Worm (Caenorhabditis elegans) whole organism, L2 larva: Measurements from ENCODE around the gene ins-4.

ENCODE experiments used
- C34F6.9 ChIP-seq: fragments of 150-350 bp; optimal IDR thresholded peaks from 2 replicates; lab custom pipeline; 2014; ENCODE audit warnings: missing biosample characterization, missing genetic modification characterization
- F13H6.1 ChIP-seq: sonication (generic microtip); optimal IDR thresholded peaks from 2 replicates; lab custom pipeline; 2016; ENCODE audit warnings: missing genetic modification characterization, missing compliant biosample characterization
- R02D3.7 ChIP-seq: fragments of 150-350 bp; optimal IDR thresholded peaks from 2 replicates; lab custom pipeline; 2014; ENCODE audit warnings: missing biosample characterization, missing genetic modification characterization
- Y55F3AM.14 ChIP-seq: fragments of 200-800 bp; sonication (Bioruptor generic); optimal IDR thresholded peaks from 2 replicates; lab custom pipeline; 2018; ENCODE audit warnings: mild to moderate bottlenecking, missing genetic modification characterization, missing compliant biosample characterization
- ZK546.5 ChIP-seq: sonication (generic microtip); optimal IDR thresholded peaks from 2 replicates; lab custom pipeline; 2017; ENCODE audit warnings: missing biosample characterization, missing genetic modification characterization
- alr-1 ChIP-seq: fragments of 150-350 bp; optimal IDR thresholded peaks from 2 replicates; lab custom pipeline; 2014; ENCODE audit warnings: missing biosample characterization, missing genetic modification characterization
- ama-1 ChIP-seq: fragments of 150-350 bp; optimal IDR thresholded peaks from 2 replicates; lab custom pipeline; 2018; ENCODE audit warnings: inconsistent platforms
- ceh-16 ChIP-seq: fragments of 150-350 bp; optimal IDR thresholded peaks from 2 replicates; lab custom pipeline; 2014; ENCODE audit warnings: missing biosample characterization, missing genetic modification characterization
- crh-2 ChIP-seq: sonication (generic microtip); optimal IDR thresholded peaks from 2 replicates; lab custom pipeline; 2017; ENCODE audit warnings: missing biosample characterization, missing genetic modification characterization
- dmd-4 ChIP-seq: sonication (generic microtip); optimal IDR thresholded peaks from 2 replicates; lab custom pipeline; 2017; ENCODE audit warnings: missing biosample characterization, missing genetic modification characterization
- elt-1 ChIP-seq: fragments of 150-350 bp; optimal IDR thresholded peaks from 2 replicates; lab custom pipeline; 2014; ENCODE audit warnings: missing biosample characterization, missing genetic modification characterization
- fos-1 ChIP-seq: fragments of 150-350 bp; optimal IDR thresholded peaks from 2 replicates; lab custom pipeline; 2014; ENCODE audit warnings: missing biosample characterization, missing genetic modification characterization
- gmeb-1 ChIP-seq: fragments of 150-350 bp; optimal IDR thresholded peaks from 2 replicates; lab custom pipeline; 2014; ENCODE audit warnings: missing biosample characterization, missing genetic modification characterization
- lin-13 ChIP-seq: fragments of 150-350 bp; optimal IDR thresholded peaks from 2 replicates; lab custom pipeline; 2014; ENCODE audit warnings: missing biosample characterization, missing genetic modification reagents, missing genetic modification characterization
- lsy-2 ChIP-seq, 2 experiments: fragments of 150-350 bp in 1 of 2; sonication (generic microtip) in 1 of 2; optimal IDR thresholded peaks; 2 replicates each; lab custom pipeline; 2014 to 2017; ENCODE audit warnings: missing biosample characterization in 2 of 2, missing genetic modification characterization in 2 of 2
- mab-5 ChIP-seq: fragments of 150-350 bp; optimal IDR thresholded peaks from 2 replicates; lab custom pipeline; 2014; ENCODE audit warnings: missing biosample characterization, missing genetic modification characterization
- mbf-1 ChIP-seq: sonication (generic microtip); optimal IDR thresholded peaks from 2 replicates; lab custom pipeline; 2017; ENCODE audit warnings: missing biosample characterization, missing genetic modification characterization
- mdl-1 ChIP-seq, 2 experiments: fragments of 150-350 bp in 1 of 2; sonication (generic microtip) in 1 of 2; optimal IDR thresholded peaks; 2 replicates each; lab custom pipeline; 2017; ENCODE audit warnings: missing biosample characterization in 2 of 2, missing genetic modification characterization in 2 of 2
- nhr-11 ChIP-seq: fragments of 150-350 bp; optimal IDR thresholded peaks from 2 replicates; lab custom pipeline; 2014; ENCODE audit warnings: missing biosample characterization, missing genetic modification characterization
- nhr-12 ChIP-seq: fragments of 150-350 bp; optimal IDR thresholded peaks from 2 replicates; lab custom pipeline; 2014; ENCODE audit warnings: missing biosample characterization, missing genetic modification characterization
- nhr-129 ChIP-seq: fragments of 150-350 bp; optimal IDR thresholded peaks from 2 replicates; lab custom pipeline; 2014; ENCODE audit warnings: missing biosample characterization, missing genetic modification characterization
- nhr-23 ChIP-seq: fragments of 150-350 bp; optimal IDR thresholded peaks from 2 replicates; lab custom pipeline; 2014; ENCODE audit warnings: missing biosample characterization, missing genetic modification reagents, missing genetic modification characterization
- nhr-237 ChIP-seq: fragments of 150-350 bp; optimal IDR thresholded peaks from 2 replicates; lab custom pipeline; 2014; ENCODE audit warnings: missing biosample characterization, missing genetic modification characterization
- nhr-25 ChIP-seq: fragments of 150-350 bp; sonication (generic microtip); optimal IDR thresholded peaks from 3 replicates; lab custom pipeline; 2014; ENCODE audit warnings: missing biosample characterization, missing genetic modification characterization
- nhr-6 ChIP-seq: fragments of 150-350 bp; optimal IDR thresholded peaks from 2 replicates; lab custom pipeline; 2014; ENCODE audit warnings: missing biosample characterization, missing genetic modification characterization
- nhr-77 ChIP-seq: fragments of 150-350 bp; optimal IDR thresholded peaks from 2 replicates; lab custom pipeline; 2014; ENCODE audit warnings: missing biosample characterization, missing genetic modification characterization
- peb-1 ChIP-seq: fragments of 150-350 bp; optimal IDR thresholded peaks from 2 replicates; lab custom pipeline; 2014; ENCODE audit warnings: missing biosample characterization, missing genetic modification characterization
- sem-4 ChIP-seq: fragments of 150-350 bp; optimal IDR thresholded peaks from 2 replicates; lab custom pipeline; 2014; ENCODE audit warnings: missing biosample characterization, missing genetic modification reagents, missing genetic modification characterization
- skn-1 ChIP-seq: sonication (generic microtip); optimal IDR thresholded peaks from 2 replicates; lab custom pipeline; 2017; ENCODE audit warnings: missing biosample characterization, missing genetic modification characterization
- sma-9 ChIP-seq, 2 experiments: fragments of 150-350 bp in 1 of 2; sonication (generic microtip) in 1 of 2; optimal IDR thresholded peaks; 2 replicates each; lab custom pipeline; 2014 to 2016; ENCODE audit warnings: missing genetic modification characterization in 2 of 2, mild to moderate bottlenecking in 1 of 2, missing biosample characterization in 1 of 2, missing compliant biosample characterization in 1 of 2, missing genetic modification reagents in 1 of 2, moderate library complexity in 1 of 2
- snpc-4 ChIP-seq: fragments of 150-350 bp; optimal IDR thresholded peaks from 2 replicates; lab custom pipeline; 2014; ENCODE audit warnings: missing biosample characterization, missing genetic modification characterization
- unc-39 ChIP-seq: fragments of 150-350 bp; optimal IDR thresholded peaks from 2 replicates; lab custom pipeline; 2014; ENCODE audit warnings: missing biosample characterization, missing genetic modification characterization
- unc-55 ChIP-seq: fragments of 150-350 bp; sonication (generic microtip); optimal IDR thresholded peaks from 3 replicates; lab custom pipeline; 2014; ENCODE audit warnings: missing biosample characterization, missing genetic modification reagents, missing genetic modification characterization
- unc-62 ChIP-seq: fragments of 150-350 bp; optimal IDR thresholded peaks from 2 replicates; lab custom pipeline; 2014; ENCODE audit warnings: missing biosample characterization, missing genetic modification reagents, missing genetic modification characterization
- zag-1 ChIP-seq: fragments of 150-350 bp; optimal IDR thresholded peaks from 2 replicates; lab custom pipeline; 2014; ENCODE audit warnings: missing biosample characterization, missing genetic modification characterization
- ztf-11 ChIP-seq: sonication (generic microtip); optimal IDR thresholded peaks from 2 replicates; lab custom pipeline; 2017; ENCODE audit warnings: missing biosample characterization, missing genetic modification characterization

ins-4 gene

ce11 chrII:5950657-5951056 lies 45.5 kb upstream of the ins-4 start:
- no peak for TF ChIP-seq Y55F3AM.14 (GFP tag; lab: Kevin White, UChicago)
- no peak for TF ChIP-seq alr-1 (tag; lab: Kevin White, UChicago)
- no peak for TF ChIP-seq nhr-129 (tag; lab: Kevin White, UChicago)
- TF ChIP-seq lin-13 (GFP tag; lab: Kevin White, UChicago) = no peak
- no peak for TF ChIP-seq mdl-1 (tag; optimal IDR thresholded peaks at IDR 0.05; lab: Kevin White, UChicago)
- no peak for TF ChIP-seq gmeb-1
- TF ChIP-seq, all 48 proteins: peak for 0

DNA sequence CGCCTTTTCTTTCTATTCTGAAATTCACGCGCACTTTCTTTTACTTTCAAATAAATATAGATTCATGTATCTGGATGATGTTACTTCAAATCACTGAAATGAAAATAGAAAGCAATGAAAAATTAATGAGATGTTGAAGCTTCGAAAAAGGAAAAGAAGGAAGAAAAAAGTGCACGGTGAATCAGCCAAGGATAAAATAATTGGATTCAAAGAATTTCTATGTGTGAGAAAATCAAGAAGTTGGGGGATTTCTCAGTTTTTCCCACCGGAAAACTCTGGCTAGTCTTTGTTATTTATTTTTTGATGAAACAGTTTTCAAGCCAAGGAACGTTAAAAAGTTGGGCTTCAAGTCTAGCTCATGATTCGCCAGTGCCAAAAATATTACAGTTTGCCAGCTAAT lies 44.4 kb upstream of the ins-4 start:
- TF ChIP-seq ceh-16 (tag; lab: Kevin White, UChicago) = no peak
- TF ChIP-seq sem-4 (tag; lab: Kevin White, UChicago) = no peak
- no peak for TF ChIP-seq nhr-11 (tag; lab: Kevin White, UChicago)
- TF ChIP-seq dmd-4 (tag; lab: Kevin White, UChicago) = no peak
- TF ChIP-seq ZK546.5 = no peak
- TF ChIP-seq zag-1 (tag; lab: Kevin White, UChicago) = no peak
- no peak for TF ChIP-seq skn-1 (tag; lab: Kevin White, UChicago)
- no peak for TF ChIP-seq unc-39 (tag; lab: Kevin White, UChicago)
- no peak for TF ChIP-seq Y55F3AM.14 (GFP tag; lab: Kevin White, UChicago)
- no peak for TF ChIP-seq gmeb-1
- no peak for TF ChIP-seq peb-1 (tag; lab: Kevin White, UChicago)
- no peak for TF ChIP-seq elt-1 (tag; lab: Kevin White, UChicago)

ce11 chrII:5952214-5952613 lies 44.0 kb upstream of the ins-4 start:
- TF ChIP-seq mab-5 (peak; percentile 28), dmd-4 (tag; lab: Kevin White, UChicago) (no peak), nhr-129 (tag; lab: Kevin White, UChicago) (peak; percentile 13), crh-2 (tag; lab: Kevin White, UChicago) (no peak), lsy-2 (tag; optimal IDR thresholded peaks at IDR 0.05; lab: Kevin White, UChicago) (peak in 1 of 2 experiments; percentile 39), sma-9 (GFP tag; optimal IDR thresholded peaks at IDR 0.05; lab: Kevin White, UChicago) (peak; percentile 32), sma-9 (tag; optimal IDR thresholded peaks at IDR 0.05; lab: Kevin White, UChicago) (no peak)
- TF ChIP-seq, all 48 proteins: peak for 4

DNA sequence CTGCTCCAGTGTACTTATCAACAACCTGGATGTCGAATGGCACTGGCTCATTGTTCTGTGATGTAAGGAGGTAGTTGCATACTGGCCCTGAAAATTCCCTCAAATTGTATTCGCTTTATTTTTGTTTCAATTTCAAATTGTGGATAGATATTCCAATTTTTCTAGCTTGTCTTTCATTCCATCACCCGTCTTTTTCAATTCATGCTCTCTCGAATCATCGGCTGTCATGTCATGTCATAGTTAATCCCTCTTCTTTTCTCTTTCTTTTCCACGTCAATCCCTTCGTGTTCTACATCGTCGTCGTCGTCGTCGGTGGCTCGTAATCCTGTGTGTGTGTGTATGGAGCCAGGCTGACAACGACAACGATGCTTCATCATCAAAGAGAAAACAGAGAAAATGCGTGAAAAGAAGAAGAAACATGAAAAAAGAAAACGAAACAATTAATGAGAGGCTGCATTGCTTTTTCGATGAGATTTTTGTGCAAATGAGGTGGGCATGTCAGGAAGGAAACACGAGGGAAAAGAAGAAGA lies 40.5 kb upstream of the ins-4 start:
- TF ChIP-seq mab-5 = no peak
- no peak for TF ChIP-seq R02D3.7
- no peak for TF ChIP-seq unc-39 (tag; lab: Kevin White, UChicago)
- peak in 1 of 2 experiments; percentile 2 for TF ChIP-seq lsy-2 (tag; optimal IDR thresholded peaks at IDR 0.05; lab: Kevin White, UChicago)
- no peak for TF ChIP-seq mbf-1 (tag; lab: Kevin White, UChicago)
- TF ChIP-seq fos-1 (tag; lab: Kevin White, UChicago) = no peak
- peak; percentile 77 for TF ChIP-seq unc-55 (GFP tag; lab: Kevin White, UChicago)
- TF ChIP-seq nhr-77 (tag; lab: Kevin White, UChicago) = no peak
- TF ChIP-seq crh-2 (tag; lab: Kevin White, UChicago) = peak; percentile 0
- no peak for TF ChIP-seq nhr-23 (tag; lab: Kevin White, UChicago)
- TF ChIP-seq ztf-11 (tag; lab: Kevin White, UChicago) = no peak
- no peak for TF ChIP-seq nhr-237 (tag; lab: Kevin White, UChicago)
- no peak for TF ChIP-seq nhr-11 (tag; lab: Kevin White, UChicago)
- TF ChIP-seq peb-1 (tag; lab: Kevin White, UChicago) = no peak
- TF ChIP-seq zag-1 (tag; lab: Kevin White, UChicago) = no peak
- no peak for TF ChIP-seq nhr-12
- no peak for TF ChIP-seq nhr-6 (tag; lab: Kevin White, UChicago)
- TF ChIP-seq ceh-16 (tag; lab: Kevin White, UChicago) = no peak
- TF ChIP-seq F13H6.1 (tag; lab: Kevin White, UChicago) = no peak
- TF ChIP-seq unc-62 (GFP tag; lab: Kevin White, UChicago) = no peak
- TF ChIP-seq C34F6.9 (tag; lab: Kevin White, UChicago) = peak; percentile 21
- no peak for TF ChIP-seq nhr-25 (tag; lab: Kevin White, UChicago)
- TF ChIP-seq nhr-129 (tag; lab: Kevin White, UChicago) = peak; percentile 26
- no peak for TF ChIP-seq snpc-4 (tag; lab: Kevin White, UChicago)
- TF ChIP-seq skn-1 (tag; lab: Kevin White, UChicago) = no peak
- no peak for TF ChIP-seq ama-1 (lab: Kevin White, UChicago)
- TF ChIP-seq gmeb-1 = no peak
